Worm (Caenorhabditis elegans) whole organism, young adult: ENCODE measurements around the gene bris-1.

Experiments
- B0019.2 ChIP-seq: fragments of 200-800 bp; sonication (Bioruptor generic); conservative IDR thresholded peaks from 2 replicates; pipeline ENCODE4 v1.3.6; 2022; ENCODE audit warnings: missing genetic modification reagents, missing genetic modification characterization, missing compliant biosample characterization
- C06A6.2 ChIP-seq: fragments of 200-800 bp; sonication (Bioruptor generic); conservative IDR thresholded peaks from 2 replicates; pipeline ENCODE4 v1.3.6; 2022; ENCODE audit warnings: missing genetic modification characterization, missing compliant biosample characterization
- C17E4.6 ChIP-seq: fragments of 200-800 bp; sonication (Bioruptor generic); IDR thresholded peaks from 2 replicates; pipeline ENCODE4 v1.3.6; 2022; ENCODE audit warnings: missing genetic modification reagents, missing genetic modification characterization, missing compliant biosample characterization
- F57A8.1 ChIP-seq: fragments of 200-800 bp; sonication (Bioruptor generic); optimal IDR thresholded peaks from 2 replicates; lab custom pipeline; 2018; ENCODE audit warnings: mild to moderate bottlenecking, missing genetic modification characterization, moderate library complexity, missing compliant biosample characterization
- K12H6.12 ChIP-seq: fragments of 200-800 bp; sonication (Bioruptor generic); optimal IDR thresholded peaks from 2 replicates; lab custom pipeline; 2018; ENCODE audit warnings: mild to moderate bottlenecking, missing genetic modification characterization, missing compliant biosample characterization
- Y95B8A.8 ChIP-seq: fragments of 200-800 bp; sonication (Bioruptor generic); IDR thresholded peaks from 2 replicates; pipeline ENCODE4 v1.3.6; 2022; ENCODE audit warnings: missing genetic modification reagents, missing genetic modification characterization, missing compliant biosample characterization
- ama-1 ChIP-seq, 3 experiments: fragments of 150-350 bp in 1 of 3; sonication (generic microtip) in 2 of 3; optimal IDR thresholded peaks; 2 replicates each; lab custom pipeline; 2014 to 2018; ENCODE audit warnings: missing biosample characterization in 2 of 3, missing genetic modification characterization in 2 of 3, missing genetic modification reagents in 2 of 3
- cebp-1 ChIP-seq, 2 experiments: fragments of 200-800 bp in 1 of 2; sonication (Bioruptor generic) in 1 of 2; sonication (generic microtip) in 1 of 2; IDR thresholded peaks in 1 of 2; optimal IDR thresholded peaks in 1 of 2; 2 replicates each; pipeline versions ENCODE4 v1.3.6 to Lab custom; 2017 to 2022; ENCODE audit warnings: missing compliant biosample characterization in 2 of 2, missing genetic modification characterization in 2 of 2, mild to moderate bottlenecking in 1 of 2, missing genetic modification reagents in 1 of 2, moderate library complexity in 1 of 2
- cebp-2 ChIP-seq: fragments of 200-800 bp; sonication (Bioruptor generic); IDR thresholded peaks from 2 replicates; pipeline ENCODE4 v1.3.6; 2022; ENCODE audit warnings: missing genetic modification characterization, missing compliant biosample characterization
- dox-1 ChIP-seq: fragments of 200-800 bp; sonication (Bioruptor generic); IDR thresholded peaks from 2 replicates; pipeline ENCODE4 v1.3.6; 2022; ENCODE audit warnings: missing genetic modification reagents, missing genetic modification characterization, missing compliant biosample characterization
- egl-44 ChIP-seq: fragments of 200-800 bp; sonication (Bioruptor generic); IDR thresholded peaks from 2 replicates; pipeline ENCODE4 v1.3.6; 2022; ENCODE audit warnings: missing genetic modification reagents, missing genetic modification characterization, missing compliant biosample characterization
- egrh-3 ChIP-seq: fragments of 200-800 bp; sonication (Bioruptor generic); IDR thresholded peaks from 2 replicates; pipeline ENCODE4 v1.3.6; 2022; ENCODE audit warnings: missing genetic modification reagents, missing genetic modification characterization, missing compliant biosample characterization
- ekl-4 ChIP-seq: fragments of 200-800 bp; sonication (Bioruptor generic); IDR thresholded peaks from 2 replicates; pipeline ENCODE4 v1.3.6; 2022; ENCODE audit warnings: missing genetic modification reagents, missing genetic modification characterization, missing compliant biosample characterization
- lin-40 ChIP-seq: sonication (generic microtip); optimal IDR thresholded peaks from 2 replicates; lab custom pipeline; 2016; ENCODE audit warnings: missing genetic modification characterization, mild to moderate bottlenecking, missing compliant biosample characterization, missing genotype, missing genetic modification reagents
- lin-54 ChIP-seq: fragments of 200-800 bp; sonication (Bioruptor generic); optimal IDR thresholded peaks from 2 replicates; lab custom pipeline; 2018; ENCODE audit warnings: mild to moderate bottlenecking, missing genetic modification characterization, missing compliant biosample characterization
- lir-1 ChIP-seq: fragments of 200-800 bp; sonication (Bioruptor generic); conservative IDR thresholded peaks from 2 replicates; pipeline ENCODE4 v1.3.6; 2022; ENCODE audit warnings: missing genetic modification reagents, missing genetic modification characterization, missing compliant biosample characterization
- lsy-27 ChIP-seq: sonication (generic microtip); optimal IDR thresholded peaks from 2 replicates; lab custom pipeline; 2017; ENCODE audit warnings: missing genetic modification characterization, mild to moderate bottlenecking, missing compliant biosample characterization, antibody characterized with exemption, missing genotype, borderline replicate concordance; ENCODE audit not compliant: insufficient read depth
- madf-10 ChIP-seq: sonication (generic microtip); optimal IDR thresholded peaks from 2 replicates; lab custom pipeline; 2016; ENCODE audit warnings: mild to moderate bottlenecking, missing genetic modification characterization, missing compliant biosample characterization
- madf-8 ChIP-seq: fragments of 200-800 bp; sonication (Bioruptor generic); conservative IDR thresholded peaks from 2 replicates; pipeline ENCODE4 v1.3.6; 2022; ENCODE audit warnings: missing genetic modification reagents, missing genetic modification characterization, missing compliant biosample characterization
- mel-28 ChIP-seq: sonication (generic microtip); optimal IDR thresholded peaks from 2 replicates; lab custom pipeline; 2016; ENCODE audit warnings: borderline replicate concordance, mild to moderate bottlenecking, missing genetic modification characterization, missing compliant biosample characterization
- mes-4 ChIP-seq: sonication (generic microtip); optimal IDR thresholded peaks from 2 replicates; lab custom pipeline; 2016; ENCODE audit warnings: missing genotype, missing genetic modification characterization, missing compliant biosample characterization
- nfya-1 ChIP-seq: sonication (generic microtip); optimal IDR thresholded peaks from 2 replicates; lab custom pipeline; 2017; ENCODE audit warnings: antibody characterized with exemption, missing compliant biosample characterization, missing genetic modification characterization, borderline replicate concordance; ENCODE audit not compliant: insufficient read depth
- nfya-2 ChIP-seq: fragments of 200-800 bp; sonication (Bioruptor generic); IDR thresholded peaks from 2 replicates; pipeline ENCODE4 v1.3.6; 2022; ENCODE audit warnings: missing genetic modification reagents, missing genetic modification characterization, missing compliant biosample characterization
- nfyb-1 ChIP-seq: fragments of 200-800 bp; sonication (Bioruptor generic); IDR thresholded peaks from 2 replicates; pipeline ENCODE4 v1.3.6; 2022; ENCODE audit warnings: missing genetic modification reagents, missing genetic modification characterization, missing compliant biosample characterization
- nhr-80 ChIP-seq: sonication (generic microtip); optimal IDR thresholded peaks from 2 replicates; lab custom pipeline; 2016; ENCODE audit warnings: missing genetic modification characterization, missing compliant biosample characterization
- nhr-90 ChIP-seq: sonication (generic microtip); optimal IDR thresholded peaks from 2 replicates; lab custom pipeline; 2016; ENCODE audit warnings: missing genotype, mild to moderate bottlenecking, missing genetic modification characterization, missing compliant biosample characterization
- pha-4 ChIP-seq: fragments of 150-350 bp; sonication (generic microtip); optimal IDR thresholded peaks from 2 replicates; lab custom pipeline; 2014; ENCODE audit warnings: missing biosample characterization, missing genetic modification reagents, missing genetic modification characterization
- somi-1 ChIP-seq: fragments of 200-800 bp; sonication (Bioruptor generic); optimal IDR thresholded peaks from 2 replicates; lab custom pipeline; 2018; ENCODE audit warnings: mild to moderate bottlenecking, missing genetic modification characterization, missing compliant biosample characterization
- tbp1 ChIP-seq: fragments of 200-800 bp; sonication (Bioruptor generic); optimal IDR thresholded peaks from 2 replicates; lab custom pipeline; 2018; ENCODE audit warnings: mild to moderate bottlenecking, missing genetic modification characterization, missing compliant biosample characterization
- unc-130 ChIP-seq: sonication (generic microtip); optimal IDR thresholded peaks from 2 replicates; lab custom pipeline; 2016; ENCODE audit warnings: missing genetic modification reagents, missing genetic modification characterization, missing compliant biosample characterization
- unc-62 ChIP-seq: fragments of 150-350 bp; optimal IDR thresholded peaks from 2 replicates; lab custom pipeline; 2014; ENCODE audit warnings: missing biosample characterization, missing genetic modification reagents, missing genetic modification characterization
- ztf-18 ChIP-seq: sonication (generic microtip); optimal IDR thresholded peaks from 2 replicates; lab custom pipeline; 2016; ENCODE audit warnings: missing genotype, mild to moderate bottlenecking, missing genetic modification characterization, missing compliant biosample characterization
- ztf-25 ChIP-seq: fragments of 200-800 bp; sonication (Bioruptor generic); IDR thresholded peaks from 2 replicates; pipeline ENCODE4 v1.3.6; 2022; ENCODE audit warnings: missing genetic modification reagents, missing genetic modification characterization, missing compliant biosample characterization
- ztf-26 ChIP-seq: sonication (generic microtip); optimal IDR thresholded peaks from 2 replicates; lab custom pipeline; 2017; ENCODE audit warnings: missing genetic modification characterization, missing compliant biosample characterization

Gene bris-1

DNA sequence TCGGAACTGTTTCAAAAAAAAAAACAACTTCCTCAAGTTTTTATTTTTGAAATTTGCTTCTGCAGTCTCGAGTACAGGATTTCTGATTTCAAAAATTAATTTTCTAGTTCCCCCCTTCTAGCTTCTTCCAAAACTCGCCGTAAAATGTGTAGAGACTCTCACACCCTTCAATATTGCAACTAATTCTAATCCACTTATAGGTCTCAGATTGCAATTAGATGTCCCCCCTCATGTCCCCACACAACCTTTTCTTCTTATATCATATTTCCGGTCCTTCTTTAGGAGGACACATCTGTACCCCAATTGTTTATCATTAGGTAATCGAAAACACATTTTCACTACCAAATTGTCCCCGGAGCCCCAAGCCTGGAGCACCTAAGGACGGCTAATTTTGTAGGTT, 21.4 kb upstream of the bris-1 start:
- TF ChIP-seq nhr-80 (tag; lab: Kevin White, UChicago) (no peak), lin-40 (no peak), nfya-1 (tag; lab: Kevin White, UChicago) (no peak), egrh-3 (GFP tag; lab: Robert Waterston, UW) (no peak), ama-1 (optimal IDR thresholded peaks at IDR 0.05; lab: Kevin White, UChicago) (no peak), ama-1 (GFP tag; optimal IDR thresholded peaks at IDR 0.05; lab: Kevin White, UChicago) (no peak), nhr-90 (tag; lab: Kevin White, UChicago) (no peak), tbp1 (GFP tag; lab: Kevin White, UChicago) (no peak), B0019.2 (GFP tag; lab: Robert Waterston, UW) (no peak), C06A6.2 (no peak), nfyb-1 (GFP tag; lab: Robert Waterston, UW) (no peak), mel-28 (tag; lab: Kevin White, UChicago) (no peak), lsy-27 (tag; lab: Kevin White, UChicago) (no peak)

DNA sequence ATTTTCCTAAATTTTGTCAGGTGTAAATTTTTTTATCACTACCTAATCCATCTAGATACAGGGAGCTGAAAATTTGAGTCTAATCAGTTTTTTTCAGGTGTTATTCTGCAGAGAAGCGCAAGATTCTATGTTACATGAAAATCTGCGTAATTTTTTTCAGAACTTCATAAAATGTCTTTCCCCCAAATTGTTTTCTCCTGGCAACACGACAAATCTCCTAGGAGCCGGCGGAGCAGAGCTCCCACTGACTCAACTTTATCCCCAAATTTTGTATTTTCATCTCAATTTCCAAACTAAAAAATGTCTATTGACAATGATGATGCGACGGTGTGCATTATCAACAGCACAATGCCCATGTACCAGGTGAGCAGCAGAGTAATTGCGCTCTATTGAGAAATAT, 20.3 kb upstream of the bris-1 start, which contains the start of gene F28F9.2:
Gene F28F9.2 (plus strand): TSS at position 301 of the 400 bp plus-strand sequence.
- no peak for TF ChIP-seq K12H6.12 (tag; lab: Kevin White, UChicago)
- TF ChIP-seq pha-4 = no peak
- TF ChIP-seq unc-62 (GFP tag; lab: Kevin White, UChicago) = no peak
- TF ChIP-seq Y95B8A.8 = no peak
- TF ChIP-seq egl-44 (GFP tag; lab: Robert Waterston, UW) = no peak
- TF ChIP-seq ztf-26 (tag; lab: Kevin White, UChicago) = no peak
- TF ChIP-seq somi-1 (GFP tag; lab: Kevin White, UChicago) = no peak
- no peak for TF ChIP-seq ztf-25 (GFP tag; lab: Robert Waterston, UW)
- TF ChIP-seq F57A8.1 = no peak
- no peak for TF ChIP-seq madf-10 (tag; lab: Kevin White, UChicago)
- TF ChIP-seq mes-4 (tag; lab: Kevin White, UChicago) = no peak
- no peak for TF ChIP-seq unc-130 (GFP tag; lab: Kevin White, UChicago)

DNA sequence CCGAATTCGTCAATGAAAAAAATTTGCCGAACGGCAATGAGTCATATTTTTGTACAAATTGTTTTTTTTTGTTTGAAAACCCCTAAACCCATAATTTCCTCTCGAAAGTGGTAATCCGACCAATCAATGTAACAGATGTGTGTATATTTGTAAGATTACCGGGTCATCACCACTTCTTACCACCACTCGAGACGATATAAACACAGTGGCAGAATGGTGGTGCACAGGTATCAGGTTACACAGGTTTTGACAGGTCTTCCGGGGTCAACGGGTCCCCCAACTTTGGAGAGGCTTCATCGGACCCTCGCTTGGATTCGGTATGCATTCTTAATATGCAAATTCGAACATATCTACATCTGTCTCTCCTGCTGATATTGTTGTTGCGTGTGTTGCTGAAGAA, 19.6 kb upstream of the bris-1 start:
- TF ChIP-seq madf-8 = no peak
- TF ChIP-seq pha-4 = no peak
- no peak for TF ChIP-seq cebp-1 (GFP tag; IDR thresholded peaks at IDR 0.05; lab: Robert Waterston, UW)
- TF ChIP-seq cebp-1 (tag; optimal IDR thresholded peaks at IDR 0.05; lab: Kevin White, UChicago) = no peak
- TF ChIP-seq C06A6.2 = no peak
- TF ChIP-seq C17E4.6 (GFP tag; lab: Robert Waterston, UW) = no peak

DNA sequence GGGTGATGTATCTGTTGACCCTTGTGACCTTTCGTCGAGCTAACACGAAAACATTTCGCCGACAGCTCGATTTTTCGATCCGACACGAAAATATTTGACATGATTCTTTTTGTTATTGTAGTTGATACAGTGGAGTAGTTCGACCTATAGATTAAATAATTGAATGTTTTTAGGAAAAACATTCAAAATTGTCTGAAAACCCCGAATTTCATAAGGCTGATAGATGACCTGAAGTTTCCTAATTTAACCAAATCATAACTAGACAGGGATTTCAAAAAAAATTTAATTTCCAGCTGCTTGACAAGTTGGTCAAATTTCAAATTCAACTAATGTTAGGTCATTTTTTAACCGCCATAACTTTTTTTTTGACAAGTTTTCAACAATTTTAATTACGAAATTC, 15.9 kb upstream of the bris-1 start, which contains the start of gene cal-3:
Gene cal-3 (minus strand): TSS at position 101 of the 400 bp plus-strand sequence.
- TF ChIP-seq ztf-18 (tag; lab: Kevin White, UChicago) (no peak), ekl-4 (GFP tag; lab: Robert Waterston, UW) (no peak), dox-1 (GFP tag; lab: Robert Waterston, UW) (no peak), lir-1 (GFP tag; lab: Robert Waterston, UW) (no peak), cebp-2 (GFP tag; lab: Robert Waterston, UW) (no peak)
- TF ChIP-seq, all 124 proteins: peak for 0

DNA sequence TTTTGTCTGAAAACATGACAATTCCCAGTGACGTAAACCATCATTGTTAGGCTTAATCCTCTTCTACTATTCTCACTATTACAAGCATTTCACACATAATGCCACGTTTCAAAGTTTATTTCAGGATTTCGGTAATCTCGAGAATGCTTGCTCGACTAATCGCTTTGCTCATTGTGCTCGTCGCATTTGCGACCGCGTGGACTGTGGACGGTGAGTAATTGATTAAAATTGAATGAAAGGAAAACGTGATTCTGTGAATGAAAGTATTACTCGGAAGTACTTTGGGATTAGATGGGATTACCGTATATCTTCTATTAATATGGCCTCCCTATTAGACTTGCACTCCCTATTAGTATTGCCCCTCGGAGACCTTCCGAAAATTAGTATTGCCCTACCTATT, 14.7 kb upstream of the bris-1 start:
- TF ChIP-seq lin-54 (no peak), nfya-2 (GFP tag; lab: Robert Waterston, UW) (no peak)
- TF ChIP-seq, all 124 proteins: peak for 0
